Fruit fly (Drosophila melanogaster) whole organism, embryonic: ENCODE measurements around the gene CG44094.

Experiments used
- B-H2 ChIP-seq: fragments of 200-800 bp; sonication (Bioruptor generic); optimal IDR thresholded peaks from 2 replicates; lab custom pipeline; 2018; ENCODE audit warnings: missing biosample characterization, mild to moderate bottlenecking, missing genetic modification characterization
- CG10565 ChIP-seq: fragments of 200-800 bp; sonication (Bioruptor generic); optimal IDR thresholded peaks from 3 replicates; lab custom pipeline; 2016; ENCODE audit warnings: missing biosample characterization, mild to moderate bottlenecking, missing genetic modification characterization
- CG12659 ChIP-seq: fragments of 200-800 bp; sonication (Bioruptor generic); optimal IDR thresholded peaks from 3 replicates; lab custom pipeline; 2017; ENCODE audit warnings: mild to moderate bottlenecking, missing biosample characterization, missing genetic modification reagents, missing genetic modification characterization
- CG13287 ChIP-seq: fragments of 200-800 bp; sonication (Bioruptor generic); IDR thresholded peaks from 2 replicates; pipeline ENCODE4 v1.3.6; 2022; ENCODE audit warnings: missing biosample characterization, missing genetic modification characterization; ENCODE audit not compliant: partially characterized antibody
- CG13624 ChIP-seq: fragments of 200-800 bp; sonication (Bioruptor generic); optimal IDR thresholded peaks from 2 replicates; lab custom pipeline; 2016; ENCODE audit warnings: missing biosample characterization, missing genetic modification characterization
- CG1529 ChIP-seq: fragments of 200-800 bp; sonication (Bioruptor generic); optimal IDR thresholded peaks from 3 replicates; lab custom pipeline; 2018; ENCODE audit warnings: missing biosample characterization, missing genetic modification characterization
- CG15601 ChIP-seq: fragments of 200-800 bp; sonication (Bioruptor generic); optimal IDR thresholded peaks from 3 replicates; lab custom pipeline; 2019; ENCODE audit warnings: missing biosample characterization, mild to moderate bottlenecking, missing genetic modification characterization, moderate library complexity
- CG16779 ChIP-seq: fragments of 200-800 bp; sonication (Bioruptor generic); IDR thresholded peaks from 2 replicates; pipeline ENCODE4 v1.3.6; 2022; ENCODE audit warnings: missing biosample characterization, missing genetic modification characterization
- CG17612 ChIP-seq: fragments of 200-800 bp; sonication (Bioruptor generic); IDR thresholded peaks from 2 replicates; pipeline ENCODE4 v1.3.6; 2022; ENCODE audit warnings: missing biosample characterization, missing genetic modification characterization
- CG2889 ChIP-seq: fragments of 200-800 bp; sonication (Bioruptor generic); IDR thresholded peaks from 3 replicates; pipeline ENCODE4 v1.3.6; 2022; ENCODE audit warnings: missing biosample characterization, missing genetic modification characterization
- CG32767 ChIP-seq: fragments of 200-800 bp; sonication (Bioruptor generic); IDR thresholded peaks from 2 replicates; pipeline ENCODE4 v1.3.6; 2022; ENCODE audit warnings: missing biosample characterization, missing genetic modification characterization
- CG32772 ChIP-seq: fragments of 200-800 bp; sonication (Bioruptor generic); IDR thresholded peaks from 2 replicates; pipeline ENCODE4 v1.3.6; 2022; ENCODE audit warnings: missing biosample characterization, missing genetic modification characterization
- CG3847 ChIP-seq: fragments of 200-800 bp; sonication (Bioruptor generic); IDR thresholded peaks from 2 replicates; pipeline ENCODE4 v1.3.6; 2022; ENCODE audit warnings: missing biosample characterization, missing genetic modification characterization
- CG4404 ChIP-seq: fragments of 200-800 bp; sonication (Bioruptor generic); IDR thresholded peaks from 2 replicates; pipeline ENCODE4 v1.3.6; 2022; ENCODE audit warnings: missing biosample characterization, missing genetic modification characterization
- CG4424 ChIP-seq: fragments of 200-800 bp; sonication (Bioruptor generic); optimal IDR thresholded peaks from 3 replicates; lab custom pipeline; 2016; ENCODE audit warnings: missing biosample characterization, missing genetic modification characterization
- CG5180 ChIP-seq: fragments of 200-800 bp; sonication (Bioruptor generic); optimal IDR thresholded peaks from 3 replicates; lab custom pipeline; 2017; ENCODE audit warnings: missing biosample characterization, missing genetic modification characterization, mild to moderate bottlenecking, moderate library complexity, missing genetic modification reagents
- CG6272 ChIP-seq: fragments of 200-800 bp; sonication (Bioruptor generic); IDR thresholded peaks from 2 replicates; pipeline ENCODE4 v1.3.6; 2022; ENCODE audit warnings: missing biosample characterization, missing genetic modification characterization
- CG7357 ChIP-seq: fragments of 200-800 bp; sonication (Bioruptor generic); IDR thresholded peaks from 3 replicates; pipeline ENCODE4 v1.3.6; 2022; ENCODE audit warnings: missing biosample characterization, missing genetic modification characterization
- CG8478 ChIP-seq: fragments of >200 bp; optimal IDR thresholded peaks from 2 replicates; lab custom pipeline; 2018
- CG8924 ChIP-seq: fragments of 200-800 bp; optimal IDR thresholded peaks from 3 replicates; lab custom pipeline; 2019; ENCODE audit warnings: missing biosample characterization, mild to moderate bottlenecking, missing genetic modification characterization, moderate library complexity
- Dll ChIP-seq: fragments of 200-800 bp; sonication (Bioruptor generic); IDR thresholded peaks from 4 replicates; pipeline ENCODE4 v1.3.6; 2022; ENCODE audit warnings: missing biosample characterization, missing genetic modification characterization; ENCODE audit not compliant: partially characterized antibody
- E2f1 ChIP-seq: fragments of 200-800 bp; sonication (Bioruptor generic); IDR thresholded peaks from 2 replicates; pipeline ENCODE4 v1.3.6; 2022; ENCODE audit warnings: missing biosample characterization, missing genetic modification characterization
- Ets65A ChIP-seq: fragments of 200-800 bp; sonication (Bioruptor generic); peaks from one replicate; lab custom pipeline; 2016; ENCODE audit warnings: missing biosample characterization, missing genetic modification characterization
- Fer2 ChIP-seq: fragments of 200-800 bp; sonication (Bioruptor generic); optimal IDR thresholded peaks from 2 replicates; lab custom pipeline; 2018; ENCODE audit warnings: missing biosample characterization, mild to moderate bottlenecking, missing genetic modification characterization, moderate library complexity
- Gsc ChIP-seq: fragments of 200-800 bp; sonication (Bioruptor generic); IDR thresholded peaks from 2 replicates; pipeline ENCODE4 v1.3.6; 2022; ENCODE audit warnings: missing biosample characterization, missing genetic modification characterization
- HLH4C ChIP-seq: fragments of 200-800 bp; sonication (Bioruptor generic); IDR thresholded peaks from 3 replicates; pipeline ENCODE4 v1.3.6; 2022; ENCODE audit warnings: missing biosample characterization, missing genetic modification characterization; ENCODE audit not compliant: partially characterized antibody
- Hmr ChIP-seq: fragments of 200-800 bp; sonication (Bioruptor generic); optimal IDR thresholded peaks from 3 replicates; lab custom pipeline; 2017; ENCODE audit warnings: mild to moderate bottlenecking, missing biosample characterization, missing genetic modification reagents, missing genetic modification characterization
- Hr3 ChIP-seq: fragments of 200-800 bp; sonication (Bioruptor generic); optimal IDR thresholded peaks from 3 replicates; lab custom pipeline; 2016; ENCODE audit warnings: missing biosample characterization, missing genetic modification characterization
- Lim3 ChIP-seq: fragments of 200-800 bp; sonication (Bioruptor generic); IDR thresholded peaks from 2 replicates; pipeline ENCODE4 v1.3.6; 2022; ENCODE audit warnings: missing biosample characterization, missing genetic modification characterization
- MTF-1 ChIP-seq: fragments of 200-800 bp; sonication (Bioruptor generic); optimal IDR thresholded peaks from 2 replicates; lab custom pipeline; 2018; ENCODE audit warnings: missing biosample characterization, mild to moderate bottlenecking, missing genetic modification characterization, borderline replicate concordance
- Ptx1 ChIP-seq: fragments of 200-800 bp; sonication (Bioruptor generic); IDR thresholded peaks from 2 replicates; pipeline ENCODE4 v1.3.6; 2022; ENCODE audit warnings: missing biosample characterization, missing genetic modification characterization
- Side ChIP-seq: fragments of 200-800 bp; sonication (Bioruptor generic); optimal IDR thresholded peaks from 2 replicates; lab custom pipeline; 2016; ENCODE audit warnings: missing biosample characterization, missing genetic modification characterization
- Six4 ChIP-seq: fragments of 200-800 bp; sonication (Bioruptor generic); optimal IDR thresholded peaks from 2 replicates; lab custom pipeline; 2016; ENCODE audit warnings: missing biosample characterization, missing genetic modification characterization
- Trl ChIP-seq, 3 experiments: fragments of >200 bp in 2 of 3; fragments of 200-800 bp in 1 of 3; sonication (Bioruptor generic) in 1 of 3; optimal IDR thresholded peaks; 2 replicates in 1 of 3; 3 replicates in 2 of 3; lab custom pipeline; 2016 to 2017; ENCODE audit warnings: missing biosample characterization in 1 of 3, missing genetic modification characterization in 1 of 3
- abd-A ChIP-seq: fragments of 200-800 bp; sonication (Bioruptor generic); optimal IDR thresholded peaks from 3 replicates; lab custom pipeline; 2019; ENCODE audit warnings: missing biosample characterization, mild to moderate bottlenecking, missing genetic modification characterization, moderate library complexity
- bab2 ChIP-seq: fragments of 200-800 bp; sonication (Bioruptor generic); optimal IDR thresholded peaks from 2 replicates; lab custom pipeline; 2016; ENCODE audit warnings: missing biosample characterization, missing genetic modification characterization
- crol ChIP-seq: fragments of 200-800 bp; sonication (Bioruptor generic); IDR thresholded peaks from 2 replicates; pipeline ENCODE4 v1.3.6; 2022; ENCODE audit warnings: missing biosample characterization, missing genetic modification characterization
- crp ChIP-seq, 2 experiments: fragments of 200-800 bp; sonication (Bioruptor generic); optimal IDR thresholded peaks; 2 replicates in 1 of 2; 3 replicates in 1 of 2; lab custom pipeline; 2017; ENCODE audit warnings: missing biosample characterization in 2 of 2, missing genetic modification characterization in 2 of 2, mild to moderate bottlenecking in 1 of 2, moderate library complexity in 1 of 2
- eve ChIP-seq, 2 experiments: fragments of >200 bp; optimal IDR thresholded peaks; 2 replicates each; lab custom pipeline; 2017; ENCODE audit warnings: missing biosample characterization in 2 of 2, missing genetic modification characterization in 2 of 2
- insv ChIP-seq, 2 experiments: fragments of 200-800 bp; sonication (Bioruptor generic); optimal IDR thresholded peaks; 3 replicates each; lab custom pipeline; 2016 to 2018; ENCODE audit warnings: missing biosample characterization in 2 of 2, missing genetic modification characterization in 2 of 2
- luna ChIP-seq: fragments of 200-800 bp; sonication (Bioruptor generic); optimal IDR thresholded peaks from 2 replicates; lab custom pipeline; 2016; ENCODE audit warnings: missing biosample characterization, missing genetic modification characterization
- nerfin-1 ChIP-seq: fragments of 200-800 bp; sonication (Bioruptor generic); optimal IDR thresholded peaks from 3 replicates; lab custom pipeline; 2019; ENCODE audit warnings: missing biosample characterization, mild to moderate bottlenecking, missing genetic modification characterization, moderate library complexity
- org-1 ChIP-seq: fragments of 200-800 bp; sonication (Bioruptor generic); optimal IDR thresholded peaks from 2 replicates; lab custom pipeline; 2017; ENCODE audit warnings: missing biosample characterization, missing genetic modification characterization
- otp ChIP-seq: fragments of 200-800 bp; sonication (Bioruptor generic); IDR thresholded peaks from 3 replicates; pipeline ENCODE4, ENCODE4 v1.3.6; 2022; ENCODE audit warnings: missing biosample characterization, missing genetic modification characterization
- slp2 ChIP-seq: fragments of 200-800 bp; sonication (Bioruptor generic); optimal IDR thresholded peaks from 2 replicates; lab custom pipeline; 2016; ENCODE audit warnings: missing biosample characterization, missing genetic modification characterization
- sqz ChIP-seq: fragments of 200-800 bp; sonication (Bioruptor generic); optimal IDR thresholded peaks from 3 replicates; lab custom pipeline; 2018; ENCODE audit warnings: missing biosample characterization, mild to moderate bottlenecking, missing genetic modification characterization
- stwl ChIP-seq: fragments of 200-800 bp; sonication (Bioruptor generic); optimal IDR thresholded peaks from 3 replicates; lab custom pipeline; 2018; ENCODE audit warnings: missing biosample characterization, mild to moderate bottlenecking, missing genetic modification characterization, moderate library complexity
- toy ChIP-seq: fragments of 200-800 bp; sonication (Bioruptor generic); IDR thresholded peaks from 2 replicates; pipeline ENCODE4 v1.3.6; 2022; ENCODE audit warnings: missing biosample characterization, missing genetic modification characterization
- ttk ChIP-seq: fragments of 200-800 bp; sonication (Bioruptor generic); IDR thresholded peaks from 2 replicates; pipeline ENCODE4 v2.1.2; 2022; ENCODE audit warnings: missing biosample characterization, missing genetic modification characterization

Gene CG44094

DNA sequence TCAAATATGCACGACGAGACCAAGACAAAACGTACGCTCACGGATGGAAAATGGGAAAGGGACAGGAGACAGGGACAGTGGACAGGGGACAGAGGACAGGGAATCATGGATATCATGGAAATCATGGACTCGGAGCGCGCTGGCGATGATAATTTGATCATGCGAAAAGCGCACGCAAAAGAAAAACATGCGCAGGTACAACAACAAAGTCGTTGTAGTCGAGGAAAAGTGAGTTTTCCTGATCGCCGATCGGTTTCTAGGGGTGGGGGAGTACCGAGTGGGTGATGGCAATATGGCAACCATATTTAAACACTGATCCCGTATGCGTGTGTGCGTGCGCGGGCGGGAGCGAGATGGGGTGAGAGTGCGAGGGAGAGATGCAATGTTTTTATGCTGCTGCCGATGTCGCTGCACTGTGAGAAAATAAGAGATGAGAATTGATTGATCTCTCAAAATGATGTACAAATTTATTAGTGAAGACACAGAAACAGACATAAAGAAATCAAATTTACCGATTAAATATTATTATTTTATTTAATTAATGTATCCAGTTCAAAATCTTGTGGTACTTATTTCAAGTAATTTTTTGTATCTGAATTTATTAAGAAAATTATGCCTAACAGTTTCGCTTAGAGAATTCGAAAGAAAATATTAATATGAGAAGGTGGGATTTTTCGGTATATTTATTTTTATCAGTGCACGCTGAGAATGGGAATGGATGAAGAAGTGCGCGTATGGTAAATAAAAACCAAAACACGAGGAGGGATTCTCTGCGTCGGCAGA is 14.5 kb upstream of the CG44094 start (continued):
- TF ChIP-seq CG4424 (GFP tag; lab: Kevin White, UChicago): peak; percentile 90
- peak; percentile 60 for TF ChIP-seq CG32772 (GFP tag; lab: Robert Waterston, UW)
- peak; percentile 67; the same call in 1 of the 3 replicates for TF ChIP-seq CG7357 (GFP tag; lab: Robert Waterston, UW)
- TF ChIP-seq MTF-1 (GFP tag; lab: Kevin White, UChicago): peak; percentile 37
- peak; percentile 65; the same call in 1 of the 2 replicates for TF ChIP-seq ttk (GFP tag; lab: Robert Waterston, UW)
- TF ChIP-seq Lim3 (GFP tag; lab: Robert Waterston, UW): no peak
- TF ChIP-seq HLH4C: no peak
- TF ChIP-seq CG12659 (GFP tag; lab: Kevin White, UChicago): peak; percentile 78
- peak; percentile 80 for TF ChIP-seq Six4 (GFP tag; lab: Kevin White, UChicago)
- TF ChIP-seq Ets65A: peak; percentile 54
- TF ChIP-seq Hr3 (GFP tag; lab: Kevin White, UChicago): peak; percentile 83
- peak; percentile 47 for TF ChIP-seq CG3847 (GFP tag; lab: Robert Waterston, UW)
- TF ChIP-seq Ptx1 (GFP tag; lab: Robert Waterston, UW): peak; percentile 79
- peak; percentile 73 for TF ChIP-seq nerfin-1
- peak; percentile 79 for TF ChIP-seq org-1
- peak; percentile 79 for TF ChIP-seq sqz (GFP tag; lab: Kevin White, UChicago)
- TF ChIP-seq B-H2 (GFP tag; lab: Kevin White, UChicago): no peak
- no peak for TF ChIP-seq CG16779 (GFP tag; lab: Robert Waterston, UW)
- no peak for TF ChIP-seq CG17612 (GFP tag; lab: Robert Waterston, UW)
- TF ChIP-seq CG2889 (GFP tag; lab: Robert Waterston, UW): no peak
- TF ChIP-seq bab2 (GFP tag; lab: Kevin White, UChicago): no peak
- peak; percentile 77; the same call in 2 of the 3 replicates for TF ChIP-seq otp (GFP tag; lab: Robert Waterston, UW)
- TF ChIP-seq Dll (GFP tag; lab: Robert Waterston, UW): no peak
- peak; percentile 91 for TF ChIP-seq CG4404
- peak; percentile 94 for TF ChIP-seq CG15601
- TF ChIP-seq CG5180 (GFP tag; lab: Kevin White, UChicago): peak; percentile 64
- TF ChIP-seq CG1529 (GFP tag; lab: Kevin White, UChicago): peak; percentile 83
- peak; percentile 56 for TF ChIP-seq E2f1
- TF ChIP-seq CG32767 (GFP tag; lab: Robert Waterston, UW): peak; percentile 74
- TF ChIP-seq Gsc (GFP tag; lab: Robert Waterston, UW): peak; percentile 58
- peak in 1 of 2 experiments; percentile 89 for TF ChIP-seq eve (GFP tag; optimal IDR thresholded peaks at IDR 0.05; lab: Kevin White, UChicago)
- no peak for TF ChIP-seq CG13624 (GFP tag; lab: Kevin White, UChicago)
- peak in 1 of 2 experiments; percentile 45 for TF ChIP-seq Trl (optimal IDR thresholded peaks at IDR 0.05; lab: Kevin White, UChicago)
- TF ChIP-seq Trl (GFP tag; optimal IDR thresholded peaks at IDR 0.05; lab: Kevin White, UChicago): no peak
- no peak for TF ChIP-seq crol (GFP tag; lab: Robert Waterston, UW)
- TF ChIP-seq slp2 (GFP tag; lab: Kevin White, UChicago): peak; percentile 6
- peak; percentile 25 for TF ChIP-seq Side
- TF ChIP-seq toy: no peak
- TF ChIP-seq CG6272 (GFP tag; lab: Robert Waterston, UW): 0 out of 2 replicates have a peak, but pooled peaks have one; percentile 20
- no peak for TF ChIP-seq CG10565 (GFP tag; lab: Kevin White, UChicago)
- TF ChIP-seq CG8478 (lab: Kevin White, UChicago): no peak
- TF ChIP-seq crp (GFP tag; optimal IDR thresholded peaks at IDR 0.05; lab: Kevin White, UChicago): peak in 1 of 2 experiments; percentile 27
- TF ChIP-seq luna: no peak
- TF ChIP-seq Fer2 (tag; lab: Kevin White, UChicago): no peak
- peak; percentile 28 for TF ChIP-seq Hmr (GFP tag; lab: Kevin White, UChicago)
- peak; percentile 65 for TF ChIP-seq stwl (tag; lab: Kevin White, UChicago)
- TF ChIP-seq CG13287 (GFP tag; lab: Robert Waterston, UW): no peak
- TF ChIP-seq CG8924: peak; percentile 95
- TF ChIP-seq insv (GFP tag; optimal IDR thresholded peaks at IDR 0.05; lab: Kevin White, UChicago): peak in 1 of 2 experiments; percentile 9
- TF ChIP-seq abd-A (tag; lab: Kevin White, UChicago): no peak
